Worm (Caenorhabditis elegans) whole organism, early embryonic: ENCODE data around the gene T26H8.5.

ENCODE experiments used
- aly-1 ChIP-seq: sonication (generic microtip); optimal IDR thresholded peaks from 2 replicates; lab custom pipeline; 2016; ENCODE audit warnings: missing genetic modification characterization, missing compliant biosample characterization
- ama-1 ChIP-seq: fragments of 150-350 bp; optimal IDR thresholded peaks from 2 replicates; lab custom pipeline; 2014
- ceh-13 ChIP-seq: fragments of 200-800 bp; sonication (Bioruptor generic); optimal IDR thresholded peaks from 2 replicates; lab custom pipeline; 2018; ENCODE audit warnings: mild to moderate bottlenecking, missing genetic modification characterization, missing compliant biosample characterization
- ceh-36 ChIP-seq: sonication (generic microtip); optimal IDR thresholded peaks from 2 replicates; lab custom pipeline; 2016; ENCODE audit warnings: missing genetic modification characterization, inconsistent platforms, missing compliant biosample characterization
- ets-7 ChIP-seq: sonication (generic microtip); optimal IDR thresholded peaks from 2 replicates; lab custom pipeline; 2016; ENCODE audit warnings: missing genotype, missing genetic modification characterization, missing compliant biosample characterization
- hmbx-1 ChIP-seq: sonication (generic microtip); optimal IDR thresholded peaks from 2 replicates; lab custom pipeline; 2016; ENCODE audit warnings: mild to moderate bottlenecking, missing genetic modification characterization, missing compliant biosample characterization
- hnd-1 ChIP-seq: sonication (generic microtip); optimal IDR thresholded peaks from 2 replicates; lab custom pipeline; 2016; ENCODE audit warnings: missing genetic modification characterization, missing compliant biosample characterization
- pes-1 ChIP-seq: fragments of 200-800 bp; sonication (Bioruptor generic); IDR thresholded peaks from 2 replicates; pipeline ENCODE4 v1.3.6; 2022; ENCODE audit warnings: missing genetic modification reagents, missing genetic modification characterization, missing compliant biosample characterization
- tbx-11 ChIP-seq: fragments of 200-800 bp; sonication (Bioruptor generic); IDR thresholded peaks from 2 replicates; pipeline ENCODE4 v1.3.6; 2022; ENCODE audit warnings: missing genetic modification characterization, missing compliant biosample characterization
- tbx-37 ChIP-seq: fragments of 200-800 bp; sonication (Bioruptor generic); conservative IDR thresholded peaks from 2 replicates; pipeline ENCODE4 v1.3.6; 2022; ENCODE audit warnings: missing genetic modification reagents, missing genetic modification characterization, missing compliant biosample characterization

DNA sequence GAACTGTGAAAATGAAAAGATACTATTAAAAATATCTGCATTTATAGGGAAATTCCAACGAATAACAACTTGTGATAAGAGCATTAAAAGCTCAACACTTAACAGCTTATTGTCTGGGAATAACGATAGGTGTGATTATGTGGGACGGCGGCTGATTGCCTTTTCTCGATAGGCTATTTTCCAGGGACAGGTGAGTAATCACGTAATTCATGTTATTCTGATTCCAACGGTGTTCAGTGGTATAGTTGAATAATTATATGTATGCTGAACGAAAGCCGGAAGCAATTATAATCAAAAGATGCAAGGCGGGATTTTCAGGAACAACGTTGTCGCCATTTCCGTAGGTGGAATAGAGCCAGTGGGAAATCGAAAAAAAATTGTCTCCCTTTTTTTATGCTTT lies 28.5 kb downstream of the T26H8.5 start, which contains the start of gene srw-17:
- TF ChIP-seq ceh-36 (tag; lab: Kevin White, UChicago) (no peak), hmbx-1 (no peak), pes-1 (GFP tag; lab: Robert Waterston, UW) (no peak), ets-7 (tag; lab: Kevin White, UChicago) (no peak), ama-1 (lab: Kevin White, UChicago) (no peak), tbx-37 (no peak), ceh-13 (GFP tag; lab: Kevin White, UChicago) (no peak), aly-1 (tag; lab: Kevin White, UChicago) (no peak), hnd-1 (tag; lab: Kevin White, UChicago) (no peak), tbx-11 (GFP tag; lab: Robert Waterston, UW) (no peak)
